Fruit fly (Drosophila melanogaster): ENCODE data around the gene CG6878.

CG6878 gene

dm6 chr3L:15143638-15144600 is 17.7 kb upstream of the CG6878 start, which contains the start of the genes CG32147 and Pex3:
Gene CG32147, minus strand, starts transcription at chr3L:15144059.
Gene Pex3, plus strand, starts transcription at chr3L:15144355.
- TF ChIP-seq noc (tag; optimal IDR thresholded peaks at IDR 0.05) = peak; percentile 2

DNA sequence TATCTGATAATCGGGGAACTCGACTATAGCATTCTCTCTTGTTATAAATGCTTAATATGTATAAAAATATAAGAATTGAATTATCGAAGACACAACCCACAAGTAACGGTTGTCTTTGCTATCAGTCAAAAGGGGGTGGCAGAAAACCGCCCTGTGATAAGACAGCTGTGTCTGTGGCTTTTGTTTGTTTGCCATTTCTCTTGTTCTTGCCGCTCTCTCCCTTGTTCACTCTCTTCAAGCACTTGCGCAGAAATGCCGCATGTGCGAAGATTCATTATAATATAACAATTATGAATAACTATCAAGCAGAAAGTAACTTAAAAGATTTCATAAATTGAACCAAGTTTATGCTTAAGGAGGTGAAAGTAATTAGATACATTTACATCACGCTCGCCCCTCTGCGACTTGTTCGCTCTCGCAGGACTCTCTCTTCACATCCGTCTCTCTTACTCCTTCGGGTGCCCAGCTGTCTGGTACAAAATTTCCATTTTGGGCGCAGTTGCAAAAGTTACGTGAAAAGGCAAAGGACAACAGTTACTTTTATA is 14.9 kb upstream of the CG6878 start, which contains the start of gene FucTA:
Gene FucTA, plus strand, starts transcription at position 495 of the 545 bp plus-strand sequence.
- no peak for TF ChIP-seq noc (tag; optimal IDR thresholded peaks at IDR 0.05)

DNA sequence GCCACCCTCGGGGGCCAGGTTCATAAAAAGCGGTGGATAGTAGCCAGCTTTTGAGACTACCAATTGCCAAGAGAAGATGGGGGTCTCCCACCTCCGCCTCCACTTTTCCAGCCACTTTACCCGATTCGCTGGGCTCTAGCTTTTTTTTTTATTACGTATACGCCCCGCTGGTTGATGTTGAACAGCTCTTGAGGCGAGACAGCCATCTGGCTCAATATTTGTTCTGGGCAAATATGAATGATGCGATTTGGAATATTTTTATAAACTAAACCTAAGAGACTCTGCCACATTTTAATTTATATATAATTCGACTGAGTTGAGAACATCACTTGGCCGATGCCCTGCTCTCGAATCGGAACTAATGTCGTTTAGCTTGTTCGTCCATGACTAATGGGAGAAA is 11.6 kb upstream of the CG6878 start:
- TF ChIP-seq noc (tag; optimal IDR thresholded peaks at IDR 0.05) = no peak

dm6 chr3L:15158330-15159114 is 3.1 kb upstream of the CG6878 start, which contains the start of the genes Msh6 and Prp31:
Gene Msh6, minus strand, starts transcription at chr3L:15158562.
Gene Prp31, plus strand, starts transcription at chr3L:15159100.
- TF ChIP-seq noc (tag; optimal IDR thresholded peaks at IDR 0.05) = no peak

DNA sequence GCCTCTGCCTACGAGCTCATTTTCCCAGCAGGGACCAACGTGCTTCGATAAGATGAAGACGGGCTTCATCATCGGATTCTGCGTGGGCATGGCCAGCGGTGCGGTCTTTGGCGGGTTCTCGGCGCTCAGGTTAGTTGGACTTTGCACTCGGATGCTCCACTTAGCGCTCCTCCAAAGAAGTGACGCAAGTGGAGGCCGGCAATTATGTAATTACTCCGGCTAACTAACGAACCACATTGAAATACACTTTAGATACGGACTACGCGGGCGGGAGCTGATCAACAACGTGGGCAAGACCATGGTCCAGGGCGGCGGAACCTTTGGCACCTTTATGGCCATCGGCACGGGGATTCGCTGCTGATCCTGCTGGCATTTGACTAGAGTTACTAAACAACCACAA is 388 bp downstream of the CG6878 start:
- TF ChIP-seq noc (tag; optimal IDR thresholded peaks at IDR 0.05) = no peak

DNA sequence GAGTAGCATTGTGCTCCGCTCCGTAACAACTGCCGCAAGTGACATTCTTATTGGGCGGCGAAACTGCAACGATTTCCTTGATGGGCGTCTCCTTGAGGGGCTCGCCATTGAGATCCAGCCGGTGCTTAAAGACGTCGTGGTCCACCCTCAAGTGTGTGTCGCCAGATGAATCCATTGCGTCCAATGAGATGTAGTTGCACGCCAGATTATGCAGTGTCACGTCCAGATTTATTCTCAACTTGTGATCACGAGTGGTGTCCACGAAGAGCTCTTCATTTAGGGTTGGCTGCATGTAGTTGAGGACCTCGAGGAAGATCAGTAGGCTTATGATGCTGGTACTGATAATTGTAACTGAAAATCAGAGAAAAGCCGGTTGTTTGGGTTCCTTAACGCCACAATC is 1.4 kb downstream of the CG6878 start:
- TF ChIP-seq noc (tag; optimal IDR thresholded peaks at IDR 0.05) = no peak

- TF ChIP-seq noc (tag; optimal IDR thresholded peaks at IDR 0.05) = no peak
Measured at dm6 chr3L:15163414-15163813, 1.8 kb downstream of the CG6878 start, which contains the start of gene CG7011. Gene CG7011, minus strand, starts transcription at chr3L:15163628.

DNA sequence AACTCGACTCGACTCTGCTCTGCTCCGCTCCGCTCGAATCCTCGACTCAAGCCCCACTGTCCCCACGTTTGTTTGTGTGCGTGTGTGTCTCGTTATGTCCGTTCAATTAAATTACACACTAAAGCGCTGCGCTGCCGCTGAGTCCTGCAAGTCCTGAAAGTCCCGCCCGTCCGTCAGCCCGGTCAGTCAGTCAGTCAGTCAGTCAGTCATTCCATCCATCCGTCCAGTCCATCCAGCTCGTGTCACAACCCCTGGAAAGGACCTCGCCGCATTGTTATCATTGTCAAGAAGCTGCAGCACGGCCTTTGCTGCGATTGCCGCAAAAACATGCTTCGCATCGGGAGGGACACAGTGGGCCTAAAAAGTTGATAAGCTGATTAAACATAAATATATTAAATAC is 7.4 kb downstream of the CG6878 start:
- no peak for TF ChIP-seq noc (tag; optimal IDR thresholded peaks at IDR 0.05)

- TF ChIP-seq noc (tag; optimal IDR thresholded peaks at IDR 0.05) = no peak
Measured at dm6 chr3L:15169795-15170194, 8.2 kb downstream of the CG6878 start.

dm6 chr3L:15171769-15172403 is 10.3 kb downstream of the CG6878 start:
- TF ChIP-seq noc (tag; optimal IDR thresholded peaks at IDR 0.05) = no peak

dm6 chr3L:15172404-15173055 is 10.9 kb downstream of the CG6878 start:
- no peak for TF ChIP-seq noc (tag; optimal IDR thresholded peaks at IDR 0.05)

DNA sequence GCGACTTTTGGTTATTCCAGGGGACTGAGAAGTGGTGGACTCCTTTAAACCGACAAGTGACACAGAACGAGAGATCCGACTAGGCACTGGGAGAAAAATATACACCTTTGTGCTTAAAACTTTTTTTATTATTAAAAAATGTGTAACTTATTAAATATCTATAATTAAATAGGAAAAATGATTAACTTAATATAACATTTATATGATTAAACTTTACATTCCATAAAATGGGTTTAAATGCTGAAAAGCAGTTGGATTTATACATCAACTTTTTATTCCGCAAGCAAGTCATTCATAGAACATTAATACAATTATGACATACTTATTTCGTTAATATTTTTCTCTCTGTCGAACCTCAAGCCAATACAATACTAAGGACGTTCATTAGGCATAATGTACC is 12.5 kb downstream of the CG6878 start:
- TF ChIP-seq noc (tag; optimal IDR thresholded peaks at IDR 0.05) = no peak

DNA sequence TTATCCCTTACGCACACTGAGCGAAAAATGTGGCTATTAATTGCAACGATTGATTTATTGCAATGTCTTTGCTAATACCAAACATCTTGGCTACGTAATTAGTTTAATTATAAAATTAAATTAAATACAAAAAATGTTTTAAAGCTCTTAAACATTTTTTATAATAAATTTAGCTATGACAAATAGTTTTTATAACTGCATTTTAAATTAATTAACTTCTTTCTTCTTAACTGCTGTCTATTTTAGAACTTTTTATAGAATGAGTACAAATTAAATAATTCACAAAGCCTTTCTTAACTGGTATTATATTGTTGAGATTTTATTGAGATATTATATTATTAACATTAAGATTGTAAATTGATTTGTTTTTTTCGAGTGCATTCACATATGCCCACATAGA is 13.2 kb downstream of the CG6878 start:
- no peak for TF ChIP-seq noc (tag; optimal IDR thresholded peaks at IDR 0.05)

dm6 chr3L:15176641-15177215 is 15.1 kb downstream of the CG6878 start:
- TF ChIP-seq noc (tag; optimal IDR thresholded peaks at IDR 0.05) = no peak

dm6 chr3L:15178618-15179017 is 17.0 kb downstream of the CG6878 start:
- no peak for TF ChIP-seq noc (tag; optimal IDR thresholded peaks at IDR 0.05)

Data from whole organism, larva.